Worm (Caenorhabditis elegans) whole organism, early embryonic: Measurements from ENCODE around the gene ncx-7.

Experiments
- B0310.2 ChIP-seq: sonication (generic microtip); optimal IDR thresholded peaks from 2 replicates; lab custom pipeline; 2016; ENCODE audit warnings: mild to moderate bottlenecking, missing genetic modification characterization, missing compliant biosample characterization
- F13C5.2 ChIP-seq: sonication (generic microtip); optimal IDR thresholded peaks from 2 replicates; lab custom pipeline; 2017; ENCODE audit warnings: mild to moderate bottlenecking, missing genetic modification characterization, inconsistent platforms, missing compliant biosample characterization
- aly-1 ChIP-seq: sonication (generic microtip); optimal IDR thresholded peaks from 2 replicates; lab custom pipeline; 2016; ENCODE audit warnings: missing genetic modification characterization, missing compliant biosample characterization
- ama-1 ChIP-seq: fragments of 150-350 bp; optimal IDR thresholded peaks from 2 replicates; lab custom pipeline; 2014
- ceh-13 ChIP-seq: fragments of 200-800 bp; sonication (Bioruptor generic); optimal IDR thresholded peaks from 2 replicates; lab custom pipeline; 2018; ENCODE audit warnings: mild to moderate bottlenecking, missing genetic modification characterization, missing compliant biosample characterization
- ceh-36 ChIP-seq: sonication (generic microtip); optimal IDR thresholded peaks from 2 replicates; lab custom pipeline; 2016; ENCODE audit warnings: missing genetic modification characterization, inconsistent platforms, missing compliant biosample characterization
- ets-7 ChIP-seq: sonication (generic microtip); optimal IDR thresholded peaks from 2 replicates; lab custom pipeline; 2016; ENCODE audit warnings: missing genotype, missing genetic modification characterization, missing compliant biosample characterization
- flt-1 ChIP-seq: fragments of 200-800 bp; sonication (Bioruptor generic); IDR thresholded peaks from 2 replicates; pipeline ENCODE4 v1.3.6; 2022; ENCODE audit warnings: missing genetic modification characterization, missing compliant biosample characterization
- hmbx-1 ChIP-seq: sonication (generic microtip); optimal IDR thresholded peaks from 2 replicates; lab custom pipeline; 2016; ENCODE audit warnings: mild to moderate bottlenecking, missing genetic modification characterization, missing compliant biosample characterization
- hmg-4 ChIP-seq: fragments of 200-800 bp; sonication (Bioruptor generic); optimal IDR thresholded peaks from 2 replicates; lab custom pipeline; 2018; ENCODE audit warnings: mild to moderate bottlenecking, missing genetic modification characterization, missing compliant biosample characterization
- hnd-1 ChIP-seq: sonication (generic microtip); optimal IDR thresholded peaks from 2 replicates; lab custom pipeline; 2016; ENCODE audit warnings: missing genetic modification characterization, missing compliant biosample characterization
- pes-1 ChIP-seq: fragments of 200-800 bp; sonication (Bioruptor generic); IDR thresholded peaks from 2 replicates; pipeline ENCODE4 v1.3.6; 2022; ENCODE audit warnings: missing genetic modification reagents, missing genetic modification characterization, missing compliant biosample characterization
- scrt-1 ChIP-seq: fragments of 200-800 bp; sonication (Bioruptor generic); IDR thresholded peaks from 2 replicates; pipeline ENCODE4 v1.3.6; 2022; ENCODE audit warnings: missing genetic modification characterization, missing compliant biosample characterization
- sea-1 ChIP-seq: fragments of 200-800 bp; sonication (Bioruptor generic); conservative IDR thresholded peaks from 2 replicates; pipeline ENCODE4 v1.3.6; 2022; ENCODE audit warnings: missing genetic modification characterization, missing compliant biosample characterization
- tbx-11 ChIP-seq: fragments of 200-800 bp; sonication (Bioruptor generic); IDR thresholded peaks from 2 replicates; pipeline ENCODE4 v1.3.6; 2022; ENCODE audit warnings: missing genetic modification characterization, missing compliant biosample characterization
- tbx-37 ChIP-seq: fragments of 200-800 bp; sonication (Bioruptor generic); conservative IDR thresholded peaks from 2 replicates; pipeline ENCODE4 v1.3.6; 2022; ENCODE audit warnings: missing genetic modification reagents, missing genetic modification characterization, missing compliant biosample characterization
- tra-4 ChIP-seq: sonication (generic microtip); optimal IDR thresholded peaks from 2 replicates; lab custom pipeline; 2017; ENCODE audit warnings: missing genetic modification characterization, missing compliant biosample characterization

Gene ncx-7

DNA sequence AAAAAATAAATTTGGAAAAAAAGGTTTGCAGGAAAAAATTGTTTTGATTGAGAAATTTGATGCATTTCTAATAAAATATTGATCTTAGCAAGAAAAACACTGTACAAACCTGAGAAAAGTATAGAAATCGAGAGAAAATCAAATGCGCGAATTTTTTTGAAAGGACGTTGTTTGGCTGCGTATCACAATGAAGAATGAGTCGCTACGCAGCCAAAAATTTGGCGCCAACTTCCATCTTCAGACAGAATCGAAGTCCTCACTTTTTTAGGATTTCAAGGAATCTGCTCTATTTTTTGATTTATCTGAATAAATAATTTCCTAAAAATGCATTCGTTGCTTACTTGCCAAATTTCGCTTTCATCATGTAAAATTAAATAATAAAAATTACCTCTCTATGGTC lies 26.6 kb upstream of the ncx-7 start:
- TF ChIP-seq hmbx-1 (tag; lab: Kevin White, UChicago) (no peak), hmg-4 (no peak), tra-4 (tag; lab: Kevin White, UChicago) (no peak), ets-7 (no peak), flt-1 (GFP tag; lab: Robert Waterston, UW) (no peak), ceh-36 (tag; lab: Kevin White, UChicago) (no peak), pes-1 (GFP tag; lab: Robert Waterston, UW) (no peak)

DNA sequence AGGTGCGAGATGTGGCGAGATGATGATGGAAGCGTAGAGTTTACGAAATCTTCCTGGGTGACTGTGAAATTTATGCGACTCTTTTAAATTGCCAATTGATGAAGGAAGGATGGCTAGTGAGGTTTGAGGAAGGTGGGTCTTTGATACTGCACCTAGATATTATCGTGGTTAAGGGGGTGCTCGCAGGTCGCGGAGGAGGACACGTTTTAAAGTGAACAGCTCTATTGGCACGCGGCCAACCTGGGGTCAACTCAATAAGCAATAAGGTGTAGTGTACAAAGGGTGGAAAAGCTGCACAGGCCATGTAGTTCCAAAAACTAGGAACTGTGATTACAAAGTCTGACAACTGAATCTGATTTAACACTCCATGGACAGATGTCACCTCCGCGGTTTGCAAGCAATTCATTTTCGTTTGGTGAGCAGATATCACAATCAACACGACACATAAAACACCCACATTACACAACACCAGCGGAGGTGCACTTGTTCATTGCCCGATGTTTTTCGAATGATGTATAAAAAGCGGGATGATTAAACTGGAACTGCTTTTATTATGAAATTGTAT lies 25.3 kb upstream of the ncx-7 start:
- TF ChIP-seq hmg-4 = no peak
- TF ChIP-seq F13C5.2 = no peak
- TF ChIP-seq hmbx-1 (tag; lab: Kevin White, UChicago) = no peak
- TF ChIP-seq pes-1 (GFP tag; lab: Robert Waterston, UW) = no peak
- TF ChIP-seq sea-1 (GFP tag; lab: Robert Waterston, UW) = no peak
- TF ChIP-seq flt-1 (GFP tag; lab: Robert Waterston, UW) = no peak
- no peak for TF ChIP-seq tbx-11 (GFP tag; lab: Robert Waterston, UW)
- TF ChIP-seq B0310.2 (tag; lab: Kevin White, UChicago) = no peak
- no peak for TF ChIP-seq ets-7

DNA sequence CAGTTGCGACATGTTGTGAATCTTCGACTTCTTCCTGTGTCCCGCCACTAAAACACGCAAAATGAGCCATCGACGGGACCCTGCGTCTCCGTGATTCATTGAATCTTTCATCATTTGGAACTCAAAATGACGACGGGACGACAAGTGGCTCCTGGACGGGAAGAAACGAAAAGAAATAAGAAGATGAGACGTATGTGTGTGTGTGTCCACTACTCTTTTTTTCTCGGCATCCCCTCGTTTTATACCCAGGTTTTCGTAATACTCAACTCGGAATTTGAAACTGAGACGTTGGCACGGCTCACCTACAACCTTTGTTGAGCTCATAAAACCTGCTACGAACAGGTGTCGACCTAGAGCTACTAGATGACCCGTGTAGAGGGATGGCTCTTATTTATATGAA lies 24.4 kb upstream of the ncx-7 start:
- TF ChIP-seq hmg-4 = no peak
- TF ChIP-seq pes-1 (GFP tag; lab: Robert Waterston, UW) = no peak
- no peak for TF ChIP-seq hnd-1 (tag; lab: Kevin White, UChicago)
- TF ChIP-seq sea-1 (GFP tag; lab: Robert Waterston, UW) = no peak

DNA sequence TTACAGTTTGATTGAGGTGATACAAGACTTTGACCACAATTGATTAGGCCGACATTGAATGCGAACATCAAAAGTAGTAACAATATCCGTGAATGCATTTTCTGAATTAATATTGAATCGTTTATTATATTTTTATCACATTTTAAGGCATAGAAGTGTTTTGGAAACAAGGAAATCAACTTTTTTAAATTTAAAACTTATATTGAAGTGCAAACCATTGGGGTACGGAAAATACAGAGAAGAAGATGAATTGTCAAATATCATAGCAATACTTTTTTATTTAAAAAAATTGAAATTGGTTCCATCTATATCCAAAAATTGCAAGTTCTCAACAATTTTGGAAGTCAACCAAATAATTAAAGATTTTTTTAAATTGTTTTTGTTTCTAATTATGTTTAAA lies 23.1 kb upstream of the ncx-7 start, which contains the start of gene T05G5.1:
Gene T05G5.1 (minus strand): TSS at position 101 of the 400 bp plus-strand sequence.
- TF ChIP-seq B0310.2 (tag; lab: Kevin White, UChicago) (no peak), aly-1 (tag; lab: Kevin White, UChicago) (no peak), ama-1 (lab: Kevin White, UChicago) (no peak), tbx-11 (GFP tag; lab: Robert Waterston, UW) (no peak), scrt-1 (GFP tag; lab: Robert Waterston, UW) (no peak), ceh-36 (tag; lab: Kevin White, UChicago) (no peak), pes-1 (GFP tag; lab: Robert Waterston, UW) (no peak), ets-7 (no peak), tra-4 (tag; lab: Kevin White, UChicago) (no peak), hmbx-1 (tag; lab: Kevin White, UChicago) (no peak), ceh-13 (GFP tag; lab: Kevin White, UChicago) (no peak), sea-1 (GFP tag; lab: Robert Waterston, UW) (no peak)

- TF ChIP-seq scrt-1 (GFP tag; lab: Robert Waterston, UW) (no peak), ceh-13 (GFP tag; lab: Kevin White, UChicago) (no peak), B0310.2 (tag; lab: Kevin White, UChicago) (no peak), pes-1 (GFP tag; lab: Robert Waterston, UW) (no peak), hmg-4 (no peak), ets-7 (no peak), hmbx-1 (tag; lab: Kevin White, UChicago) (no peak), tra-4 (tag; lab: Kevin White, UChicago) (no peak), aly-1 (tag; lab: Kevin White, UChicago) (no peak), F13C5.2 (no peak), flt-1 (GFP tag; lab: Robert Waterston, UW) (no peak), tbx-37 (GFP tag; lab: Robert Waterston, UW) (no peak)
Measured at ce11 chrIII:9741985-9742384, 21.9 kb upstream of the ncx-7 start.

DNA sequence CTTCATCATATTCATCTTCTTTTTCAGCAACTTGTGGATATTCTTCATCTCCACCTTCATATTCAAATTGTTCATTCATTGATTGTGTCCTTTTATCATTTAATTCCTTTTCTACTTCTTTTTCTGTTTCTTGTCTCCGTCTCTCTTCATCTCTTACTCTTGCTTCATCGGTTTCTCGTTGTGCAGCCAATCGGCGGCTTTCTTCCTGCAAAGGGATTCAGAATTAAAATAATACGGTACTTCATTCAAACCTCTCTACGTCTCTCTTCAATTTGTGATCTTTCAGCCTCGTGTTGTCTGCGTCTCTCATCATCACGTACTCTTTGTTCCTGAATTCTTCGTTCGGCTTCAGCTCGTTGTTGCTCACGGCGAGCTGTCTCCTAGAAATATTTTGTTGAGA lies 20.6 kb upstream of the ncx-7 start:
- TF ChIP-seq hnd-1 (tag; lab: Kevin White, UChicago) (no peak), scrt-1 (GFP tag; lab: Robert Waterston, UW) (no peak), ceh-13 (GFP tag; lab: Kevin White, UChicago) (no peak), B0310.2 (tag; lab: Kevin White, UChicago) (no peak), tra-4 (tag; lab: Kevin White, UChicago) (no peak), F13C5.2 (no peak), tbx-37 (GFP tag; lab: Robert Waterston, UW) (no peak), flt-1 (GFP tag; lab: Robert Waterston, UW) (no peak), hmbx-1 (tag; lab: Kevin White, UChicago) (no peak), ama-1 (lab: Kevin White, UChicago) (no peak), tbx-11 (GFP tag; lab: Robert Waterston, UW) (no peak), ets-7 (no peak), pes-1 (GFP tag; lab: Robert Waterston, UW) (no peak), aly-1 (tag; lab: Kevin White, UChicago) (no peak), sea-1 (GFP tag; lab: Robert Waterston, UW) (no peak), hmg-4 (no peak), ceh-36 (tag; lab: Kevin White, UChicago) (no peak)

DNA sequence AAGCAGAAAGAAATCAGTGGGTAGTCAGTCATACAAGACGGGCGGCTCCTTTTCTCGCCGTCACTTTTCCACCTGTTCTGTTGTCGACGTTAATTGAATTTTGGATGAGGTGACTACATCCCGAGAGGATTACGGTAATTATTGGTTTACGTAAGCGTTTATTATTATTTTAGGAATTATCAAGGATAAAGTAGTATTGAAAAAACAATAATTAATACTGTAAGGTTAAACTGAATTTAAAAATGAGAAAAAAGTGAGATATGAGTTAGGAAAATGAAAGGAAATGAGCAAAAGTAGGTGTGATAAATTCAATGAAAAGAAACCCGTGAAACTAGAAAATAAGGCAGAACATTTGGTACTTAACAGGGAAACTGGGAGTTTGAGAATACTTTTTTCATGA lies 18.9 kb upstream of the ncx-7 start, which contains the start of gene hlh-4:
Gene hlh-4 (minus strand): TSS at position 101 of the 400 bp plus-strand sequence.
- TF ChIP-seq F13C5.2 = no peak
- TF ChIP-seq ceh-36 (tag; lab: Kevin White, UChicago) = no peak
- no peak for TF ChIP-seq flt-1 (GFP tag; lab: Robert Waterston, UW)
- TF ChIP-seq tbx-11 (GFP tag; lab: Robert Waterston, UW) = no peak
- no peak for TF ChIP-seq aly-1 (tag; lab: Kevin White, UChicago)
- no peak for TF ChIP-seq hmg-4
- TF ChIP-seq hnd-1 (tag; lab: Kevin White, UChicago) = no peak
- TF ChIP-seq pes-1 (GFP tag; lab: Robert Waterston, UW) = no peak
- TF ChIP-seq ets-7 = no peak
- no peak for TF ChIP-seq sea-1 (GFP tag; lab: Robert Waterston, UW)
- TF ChIP-seq B0310.2 (tag; lab: Kevin White, UChicago) = no peak
- no peak for TF ChIP-seq tbx-37 (GFP tag; lab: Robert Waterston, UW)
- no peak for TF ChIP-seq ama-1 (lab: Kevin White, UChicago)
- no peak for TF ChIP-seq tra-4 (tag; lab: Kevin White, UChicago)
- no peak for TF ChIP-seq scrt-1 (GFP tag; lab: Robert Waterston, UW)
- no peak for TF ChIP-seq ceh-13 (GFP tag; lab: Kevin White, UChicago)
- TF ChIP-seq hmbx-1 (tag; lab: Kevin White, UChicago) = no peak
